Worm (Caenorhabditis elegans): ENCODE measurements around the gene R09E10.8.

DNA sequence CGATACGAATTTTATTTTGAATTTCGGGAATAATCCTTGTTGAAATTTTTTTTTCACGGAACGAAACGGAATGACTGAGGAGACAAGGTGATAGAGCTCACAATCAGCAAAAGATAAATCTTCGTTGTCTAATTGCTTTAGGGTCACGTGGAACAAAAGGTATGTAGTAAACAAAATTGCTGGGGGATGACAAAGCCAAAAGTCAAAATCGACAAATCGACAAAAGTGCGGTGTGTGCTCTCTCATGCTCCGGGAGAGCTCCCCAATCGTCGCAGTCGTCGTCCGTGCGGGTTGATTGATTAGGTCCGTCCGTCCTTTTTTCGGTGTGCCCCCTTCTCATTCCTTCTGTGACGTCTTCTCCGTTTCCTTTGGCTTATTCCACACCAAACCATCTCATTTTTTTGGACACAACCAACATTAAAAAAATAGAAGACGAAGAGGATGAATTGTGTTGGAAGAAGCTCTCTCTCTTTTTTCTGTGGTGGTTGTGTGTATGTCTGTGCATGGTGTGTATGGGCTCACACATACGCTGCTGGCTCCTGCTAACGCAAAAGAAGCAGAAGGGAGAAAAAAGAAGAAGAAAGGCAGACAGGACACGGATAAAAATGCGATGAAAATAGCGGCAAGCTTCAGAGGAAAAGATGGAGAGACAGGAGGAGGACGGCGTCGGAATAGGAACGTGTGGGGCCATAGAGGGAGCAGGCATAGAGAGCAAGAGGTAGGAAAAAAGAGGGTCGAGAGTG is 31.6 kb upstream of the R09E10.8 start:
- no peak for TF ChIP-seq ama-1 (optimal IDR thresholded peaks at IDR 0.05)
- no peak for TF ChIP-seq ama-1 (GFP tag; optimal IDR thresholded peaks at IDR 0.05)
- TF ChIP-seq sea-2 (GFP tag; IDR thresholded peaks at IDR 0.05): no peak
- no peak for TF ChIP-seq nfyb-1 (GFP tag; IDR thresholded peaks at IDR 0.05)
- TF ChIP-seq snpc-1.1 (tag; optimal IDR thresholded peaks at IDR 0.05; ENCODE audit: insufficient read depth): no peak
- no peak for TF ChIP-seq snpc-4 (GFP tag; optimal IDR thresholded peaks at IDR 0.05)
- TF ChIP-seq snpc-4 (tag; optimal IDR thresholded peaks at IDR 0.05): peak in 2 of 4 experiments; percentile 7 to 18
- TF ChIP-seq rec-8 (tag; optimal IDR thresholded peaks at IDR 0.05): no peak
- no peak for TF ChIP-seq ets-4 (GFP tag; optimal IDR thresholded peaks at IDR 0.05)
- no peak for TF ChIP-seq sptf-2 (GFP tag; optimal IDR thresholded peaks at IDR 0.05)
- TF ChIP-seq madf-3 (GFP tag; IDR thresholded peaks at IDR 0.05): no peak
- no peak for TF ChIP-seq ztf-22 (GFP tag; optimal IDR thresholded peaks at IDR 0.05)
- peak; percentile 19 for TF ChIP-seq F23B12.7 (tag; optimal IDR thresholded peaks at IDR 0.05; ENCODE audit: insufficient read depth)
- TF ChIP-seq F52B5.7 (tag; optimal IDR thresholded peaks at IDR 0.05): no peak
- no peak for TF ChIP-seq attf-5 (GFP tag; optimal IDR thresholded peaks at IDR 0.05)

Data from whole organism, young adult.